Worm (Caenorhabditis elegans): ENCODE measurements around the gene syx-5.
A peak's percentile ranks its signal among the peaks of the same experiment; 100 is the strongest.

Gene syx-5

DNA sequence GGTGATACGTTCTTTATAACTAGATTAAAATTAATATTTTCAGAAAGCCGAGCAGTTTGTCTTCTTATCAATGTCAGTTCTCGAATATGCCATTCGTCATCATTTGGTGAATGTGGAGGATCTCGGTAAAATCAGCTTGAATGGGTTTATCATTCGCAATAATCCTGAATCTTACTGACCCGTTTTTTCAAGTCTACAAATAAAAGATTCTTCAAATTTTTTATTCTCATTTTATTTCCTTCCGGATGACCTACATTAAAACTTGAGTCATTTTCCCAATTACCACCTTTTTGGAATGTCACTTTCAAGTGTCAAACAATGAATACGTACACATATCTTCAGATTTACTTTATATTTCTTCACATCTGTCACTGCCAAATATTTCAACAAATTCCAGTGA is 4.3 kb upstream of the syx-5 start, which contains the start of gene T04F3.5:
TSS of gene T04F3.5 (plus strand) at position 301 of the 400 bp plus-strand sequence.
- TF ChIP-seq sea-1 (GFP tag; conservative IDR thresholded peaks at IDR 0.05) (no peak), pes-1 (GFP tag; IDR thresholded peaks at IDR 0.05) (no peak), ama-1 (optimal IDR thresholded peaks at IDR 0.05) (no peak)

DNA sequence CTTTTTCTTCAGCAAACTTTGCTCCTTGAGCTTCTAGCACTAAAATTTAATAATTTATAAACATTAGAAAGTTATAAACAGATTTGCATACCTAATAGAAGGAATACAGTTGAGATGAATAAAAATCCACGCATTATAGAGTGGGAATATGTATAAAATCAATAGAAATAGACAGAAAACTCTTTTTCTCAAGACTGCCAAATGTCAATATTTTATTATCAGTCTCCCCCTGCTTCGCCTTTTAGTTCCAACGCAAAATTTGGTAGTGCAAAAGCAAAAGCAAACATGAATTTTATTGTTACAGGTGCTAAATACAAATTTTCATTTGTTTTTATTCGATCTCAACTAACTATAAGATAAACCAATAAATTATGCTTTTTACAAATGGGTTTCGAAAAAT is 1.8 kb upstream of the syx-5 start, which contains the start of gene T04F3.4:
TSS of gene T04F3.4 (minus strand) at position 187 of the 400 bp plus-strand sequence.
- TF ChIP-seq tra-4 (tag; optimal IDR thresholded peaks at IDR 0.05): no peak
- TF ChIP-seq hmbx-1 (tag; optimal IDR thresholded peaks at IDR 0.05): no peak
- TF ChIP-seq hmg-4 (GFP tag; optimal IDR thresholded peaks at IDR 0.05): no peak
- TF ChIP-seq ama-1 (optimal IDR thresholded peaks at IDR 0.05): no peak
- no peak for TF ChIP-seq ceh-36 (tag; optimal IDR thresholded peaks at IDR 0.05)
- TF ChIP-seq flt-1 (GFP tag; IDR thresholded peaks at IDR 0.05): no peak
- no peak for TF ChIP-seq tbx-37 (GFP tag; conservative IDR thresholded peaks at IDR 0.05)
- TF ChIP-seq pes-1 (GFP tag; IDR thresholded peaks at IDR 0.05): no peak
- no peak for TF ChIP-seq tbx-11 (GFP tag; IDR thresholded peaks at IDR 0.05)
- no peak for TF ChIP-seq aly-1 (tag; optimal IDR thresholded peaks at IDR 0.05)
- no peak for TF ChIP-seq scrt-1 (GFP tag; IDR thresholded peaks at IDR 0.05)
- no peak for TF ChIP-seq ceh-13 (GFP tag; optimal IDR thresholded peaks at IDR 0.05)
- no peak for TF ChIP-seq ets-7 (tag; optimal IDR thresholded peaks at IDR 0.05)
- TF ChIP-seq F13C5.2 (tag; optimal IDR thresholded peaks at IDR 0.05): no peak

DNA sequence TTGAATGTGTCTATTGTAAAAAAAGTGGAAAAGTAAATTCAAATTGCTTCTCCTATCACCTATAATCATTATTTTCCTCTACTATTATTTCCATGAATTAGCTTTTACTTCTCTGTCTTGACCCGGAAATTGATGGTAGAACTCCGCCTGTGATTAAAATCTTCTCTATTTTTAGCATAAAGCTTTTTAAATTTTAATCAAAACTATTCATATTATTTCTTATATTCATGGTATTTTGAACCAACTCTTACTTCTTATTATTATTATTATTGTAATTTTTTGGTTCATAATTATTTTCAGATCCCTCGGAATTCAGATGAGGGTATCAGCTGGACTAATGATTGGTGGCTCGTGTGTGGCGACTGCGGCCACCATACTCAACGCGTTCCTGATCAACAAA is 2.3 kb downstream of the syx-5 start, which contains the start of gene sel-11:
TSS of gene sel-11 (plus strand) at position 301 of the 400 bp plus-strand sequence.
- TF ChIP-seq ceh-13 (GFP tag; optimal IDR thresholded peaks at IDR 0.05): no peak
- no peak for TF ChIP-seq tra-4 (tag; optimal IDR thresholded peaks at IDR 0.05)
- no peak for TF ChIP-seq aly-1 (tag; optimal IDR thresholded peaks at IDR 0.05)
- TF ChIP-seq hmg-4 (GFP tag; optimal IDR thresholded peaks at IDR 0.05): no peak

DNA sequence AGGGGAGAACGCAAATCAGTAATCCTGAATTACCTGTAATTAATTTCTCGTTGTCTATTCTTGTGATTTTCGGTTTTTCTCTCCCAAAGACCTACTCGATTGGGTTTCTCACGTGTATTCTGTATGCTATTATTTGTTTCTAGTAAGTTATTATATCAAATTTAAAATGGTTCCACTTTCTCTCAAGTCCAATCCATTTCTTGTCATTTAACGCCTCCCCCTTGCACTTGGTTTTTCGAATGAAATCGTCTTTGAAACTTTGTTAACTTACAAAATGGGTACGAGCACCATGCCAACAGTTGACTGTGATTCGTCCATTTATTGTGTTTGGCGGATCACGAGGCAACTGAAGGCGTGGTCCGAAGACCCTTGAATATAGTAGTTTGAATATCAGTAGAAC is 4.9 kb downstream of the syx-5 start:
- TF ChIP-seq hnd-1 (tag; optimal IDR thresholded peaks at IDR 0.05) (no peak), ets-7 (tag; optimal IDR thresholded peaks at IDR 0.05) (no peak), tbx-11 (GFP tag; IDR thresholded peaks at IDR 0.05) (no peak), ceh-36 (tag; optimal IDR thresholded peaks at IDR 0.05) (no peak), hmbx-1 (tag; optimal IDR thresholded peaks at IDR 0.05) (no peak), flt-1 (GFP tag; IDR thresholded peaks at IDR 0.05) (no peak), scrt-1 (GFP tag; IDR thresholded peaks at IDR 0.05) (no peak), hmg-4 (GFP tag; optimal IDR thresholded peaks at IDR 0.05) (no peak), pes-1 (GFP tag; IDR thresholded peaks at IDR 0.05) (no peak), ama-1 (optimal IDR thresholded peaks at IDR 0.05) (no peak), F13C5.2 (tag; optimal IDR thresholded peaks at IDR 0.05) (no peak), sea-1 (GFP tag; conservative IDR thresholded peaks at IDR 0.05) (no peak), aly-1 (tag; optimal IDR thresholded peaks at IDR 0.05) (no peak), tra-4 (tag; optimal IDR thresholded peaks at IDR 0.05) (no peak), B0310.2 (tag; optimal IDR thresholded peaks at IDR 0.05) (no peak)

DNA sequence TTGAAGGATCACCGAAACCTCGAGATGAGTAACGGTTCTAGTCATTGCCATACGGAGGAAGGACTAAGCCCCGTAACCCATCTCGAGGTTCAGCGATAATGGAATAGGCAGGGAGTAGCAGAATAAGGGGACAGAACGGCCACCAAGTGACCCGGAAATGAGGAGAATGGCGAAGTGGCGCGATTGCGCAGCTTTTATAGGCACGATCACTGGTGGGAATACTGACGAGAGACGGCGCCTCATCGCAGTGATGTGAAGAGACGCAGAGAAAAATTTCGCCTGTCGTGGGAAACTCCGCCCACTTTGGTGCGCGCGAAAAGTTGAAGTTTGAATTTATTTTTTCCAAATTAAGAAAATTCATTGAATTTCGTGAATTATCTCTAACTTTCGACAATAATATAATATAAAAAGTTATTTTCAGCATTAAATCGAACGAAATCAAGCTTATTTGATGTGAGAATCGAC is 5.4 kb downstream of the syx-5 start, which contains the start of gene F55A11.4:
TSS of gene F55A11.4 (plus strand) at position 415 of the 465 bp plus-strand sequence.
- TF ChIP-seq tbx-37 (GFP tag; conservative IDR thresholded peaks at IDR 0.05) (no peak), pes-1 (GFP tag; IDR thresholded peaks at IDR 0.05) (no peak), ceh-36 (tag; optimal IDR thresholded peaks at IDR 0.05) (peak; percentile 38), ets-7 (tag; optimal IDR thresholded peaks at IDR 0.05) (no peak), hmg-4 (GFP tag; optimal IDR thresholded peaks at IDR 0.05) (no peak), ama-1 (optimal IDR thresholded peaks at IDR 0.05) (peak; percentile 19), aly-1 (tag; optimal IDR thresholded peaks at IDR 0.05) (peak; percentile 45), ceh-13 (GFP tag; optimal IDR thresholded peaks at IDR 0.05) (no peak), tbx-11 (GFP tag; IDR thresholded peaks at IDR 0.05) (no peak)

DNA sequence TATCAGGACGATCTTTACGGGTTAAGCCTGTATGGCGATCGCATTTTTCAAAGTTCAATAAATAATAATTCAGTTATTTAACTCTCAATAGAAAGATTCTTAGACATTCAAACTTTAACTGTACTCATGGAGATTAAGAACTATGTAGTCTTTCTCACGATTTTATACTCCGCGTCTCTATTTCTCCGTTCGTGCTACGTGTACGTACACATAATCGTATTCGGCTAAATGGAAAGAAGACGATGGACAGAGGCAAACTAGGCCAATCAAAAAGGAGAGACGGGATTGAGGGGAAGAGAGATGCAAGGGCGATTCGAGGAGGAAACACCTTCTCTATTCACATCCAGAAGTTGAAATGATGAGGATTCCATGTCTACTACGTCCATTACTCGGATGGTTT is 8.7 kb downstream of the syx-5 start, which contains the start of gene bus-18:
TSS of gene bus-18 (plus strand) at position 301 of the 400 bp plus-strand sequence.
- TF ChIP-seq flt-1 (GFP tag; IDR thresholded peaks at IDR 0.05) (no peak), ets-7 (tag; optimal IDR thresholded peaks at IDR 0.05) (no peak), F13C5.2 (tag; optimal IDR thresholded peaks at IDR 0.05) (no peak), hmbx-1 (tag; optimal IDR thresholded peaks at IDR 0.05) (no peak), B0310.2 (tag; optimal IDR thresholded peaks at IDR 0.05) (no peak), hmg-4 (GFP tag; optimal IDR thresholded peaks at IDR 0.05) (no peak), scrt-1 (GFP tag; IDR thresholded peaks at IDR 0.05) (no peak)

DNA sequence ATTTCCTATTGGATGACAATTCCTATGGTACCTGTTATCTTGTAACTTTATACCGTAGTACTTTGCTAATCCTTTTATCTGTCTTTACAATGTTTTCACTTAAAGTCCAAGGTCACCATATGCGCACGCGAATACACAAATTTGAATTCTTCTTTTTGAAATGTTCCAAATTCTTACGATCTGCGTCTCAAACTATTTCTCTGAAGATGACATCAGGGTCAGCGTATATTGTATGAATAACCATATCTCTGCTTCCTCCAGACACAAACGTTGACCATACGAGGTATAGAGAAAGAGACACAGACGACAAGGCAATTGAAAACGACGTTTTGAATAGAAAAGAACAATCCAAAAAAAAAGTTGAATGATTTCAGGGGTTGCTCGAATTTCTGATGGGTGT is 9.2 kb downstream of the syx-5 start:
- TF ChIP-seq sea-1 (GFP tag; conservative IDR thresholded peaks at IDR 0.05) (no peak), pes-1 (GFP tag; IDR thresholded peaks at IDR 0.05) (no peak), F13C5.2 (tag; optimal IDR thresholded peaks at IDR 0.05) (no peak), tra-4 (tag; optimal IDR thresholded peaks at IDR 0.05) (no peak), scrt-1 (GFP tag; IDR thresholded peaks at IDR 0.05) (no peak)

DNA sequence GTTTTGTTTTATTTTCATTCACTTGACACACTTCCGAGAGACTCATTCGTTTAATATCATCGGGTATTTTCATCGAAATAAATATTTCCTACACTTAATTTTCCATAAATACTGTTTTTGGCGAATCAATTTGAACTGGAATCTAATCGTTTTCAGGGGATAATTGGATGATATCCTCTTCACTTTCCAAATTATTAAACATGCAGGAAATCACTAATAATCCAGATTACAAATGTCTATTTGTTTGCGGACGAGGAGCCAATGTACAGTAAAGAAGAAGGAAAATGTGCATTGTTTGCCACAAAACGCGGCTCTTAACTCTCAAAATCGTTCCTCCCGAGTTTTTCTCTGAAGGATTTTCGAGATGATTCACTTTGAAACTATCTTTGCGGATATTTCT is 11.8 kb downstream of the syx-5 start, which contains the start of gene F55A11.6:
TSS of gene F55A11.6 (plus strand) at position 301 of the 400 bp plus-strand sequence.
- no peak for TF ChIP-seq hnd-1 (tag; optimal IDR thresholded peaks at IDR 0.05)
- TF ChIP-seq ama-1 (optimal IDR thresholded peaks at IDR 0.05): no peak
- no peak for TF ChIP-seq sea-1 (GFP tag; conservative IDR thresholded peaks at IDR 0.05)
- no peak for TF ChIP-seq scrt-1 (GFP tag; IDR thresholded peaks at IDR 0.05)
- TF ChIP-seq pes-1 (GFP tag; IDR thresholded peaks at IDR 0.05): no peak
- TF ChIP-seq tra-4 (tag; optimal IDR thresholded peaks at IDR 0.05): no peak
- no peak for TF ChIP-seq ceh-36 (tag; optimal IDR thresholded peaks at IDR 0.05)
- TF ChIP-seq ceh-13 (GFP tag; optimal IDR thresholded peaks at IDR 0.05): no peak
- TF ChIP-seq hmg-4 (GFP tag; optimal IDR thresholded peaks at IDR 0.05): no peak
- TF ChIP-seq B0310.2 (tag; optimal IDR thresholded peaks at IDR 0.05): no peak
- TF ChIP-seq ets-7 (tag; optimal IDR thresholded peaks at IDR 0.05): no peak
- no peak for TF ChIP-seq tbx-11 (GFP tag; IDR thresholded peaks at IDR 0.05)
- TF ChIP-seq hmbx-1 (tag; optimal IDR thresholded peaks at IDR 0.05): no peak
- TF ChIP-seq flt-1 (GFP tag; IDR thresholded peaks at IDR 0.05): no peak
- no peak for TF ChIP-seq aly-1 (tag; optimal IDR thresholded peaks at IDR 0.05)

All from whole organism, early embryonic.